Fruit fly (Drosophila melanogaster) whole organism: ENCODE data around the gene CG33177.

Experiments
- CG8478 ChIP-seq: fragments of >200 bp; optimal IDR thresholded peaks from 2 replicates; lab custom pipeline; 2018; ENCODE audit warnings: inconsistent platforms
- Dll ChIP-seq: fragments of >200 bp; optimal IDR thresholded peaks from 2 replicates; lab custom pipeline; 2017
- EcR ChIP-seq, 2 experiments: fragments of >200 bp; optimal IDR thresholded peaks; 2 replicates each; lab custom pipeline; 2017; ENCODE audit warnings: missing biosample characterization in 2 of 2, missing genetic modification characterization in 2 of 2, missing genetic modification reagents in 2 of 2
- psq ChIP-seq: fragments of >200 bp; optimal IDR thresholded peaks from 2 replicates; lab custom pipeline; 2017

- TF ChIP-seq psq (no peak), CG8478 (lab: Kevin White, UChicago) (no peak), EcR (GFP tag; optimal IDR thresholded peaks at IDR 0.05; lab: Kevin White, UChicago) (no peak), Dll (lab: Kevin White, UChicago) (no peak)
Observed at dm6 chrX:15062619-15063018, 18.5 kb upstream of the CG33177 start.
